Fruit fly (Drosophila melanogaster) whole organism, embryonic: Measurements from ENCODE around the gene goe.

ENCODE experiments used
- Aef1 ChIP-seq: fragments of 200-800 bp; sonication (Bioruptor generic); IDR thresholded peaks from 3 replicates; pipeline ENCODE4 v1.3.6; 2022; ENCODE audit warnings: missing biosample characterization, missing genetic modification characterization
- B-H1 ChIP-seq: fragments of 200-800 bp; sonication (Bioruptor generic); IDR thresholded peaks from 3 replicates; pipeline ENCODE4 v1.3.6; 2022; ENCODE audit warnings: missing biosample characterization, missing genetic modification characterization
- Bdp1 ChIP-seq: fragments of 200-800 bp; sonication (Bioruptor generic); optimal IDR thresholded peaks from 3 replicates; lab custom pipeline; 2016; ENCODE audit warnings: missing biosample characterization, missing genetic modification characterization
- CG10274 ChIP-seq: fragments of 200-800 bp; sonication (Bioruptor generic); optimal IDR thresholded peaks from 3 replicates; lab custom pipeline; 2017; ENCODE audit warnings: missing biosample characterization, mild to moderate bottlenecking, missing genetic modification characterization
- CG10979 ChIP-seq: fragments of 200-800 bp; sonication (Bioruptor generic); optimal IDR thresholded peaks from 2 replicates; lab custom pipeline; 2018; ENCODE audit warnings: missing biosample characterization, mild to moderate bottlenecking, missing genetic modification characterization, moderate library complexity
- CG11696 ChIP-seq: fragments of 200-800 bp; sonication (Bioruptor generic); IDR thresholded peaks from 2 replicates; pipeline ENCODE4 v1.3.6; 2022; ENCODE audit warnings: missing biosample characterization, missing genetic modification characterization
- CG1233 ChIP-seq: fragments of 200-800 bp; sonication (Bioruptor generic); optimal IDR thresholded peaks from 4 replicates; lab custom pipeline; 2018; ENCODE audit warnings: missing biosample characterization, mild to moderate bottlenecking, missing genetic modification characterization
- CG12744 ChIP-seq: fragments of 200-800 bp; sonication (Bioruptor generic); optimal IDR thresholded peaks from 2 replicates; lab custom pipeline; 2016; ENCODE audit warnings: missing biosample characterization, missing genetic modification characterization
- CG13775 ChIP-seq: fragments of 200-800 bp; sonication (Bioruptor generic); optimal IDR thresholded peaks from 3 replicates; lab custom pipeline; 2017; ENCODE audit warnings: missing biosample characterization, mild to moderate bottlenecking, missing genetic modification characterization
- CG15011 ChIP-seq: fragments of 200-800 bp; sonication (Bioruptor generic); optimal IDR thresholded peaks from 3 replicates; lab custom pipeline; 2018; ENCODE audit warnings: missing biosample characterization, mild to moderate bottlenecking, missing genetic modification characterization
- CG15269 ChIP-seq: fragments of 200-800 bp; sonication (Bioruptor generic); optimal IDR thresholded peaks from 2 replicates; lab custom pipeline; 2018; ENCODE audit warnings: missing biosample characterization, mild to moderate bottlenecking, missing genetic modification characterization, moderate library complexity
- CG15696 ChIP-seq: fragments of 200-800 bp; sonication (Bioruptor generic); optimal IDR thresholded peaks from 2 replicates; lab custom pipeline; 2019; ENCODE audit warnings: missing biosample characterization, mild to moderate bottlenecking, missing genetic modification characterization, moderate library complexity
- CG17361 ChIP-seq: fragments of 200-800 bp; sonication (Bioruptor generic); IDR thresholded peaks from 3 replicates; pipeline ENCODE4 v1.3.6; 2022; ENCODE audit warnings: missing biosample characterization, missing genetic modification characterization
- CG18599 ChIP-seq: fragments of 200-800 bp; sonication (Bioruptor generic); optimal IDR thresholded peaks from 3 replicates; lab custom pipeline; 2017; ENCODE audit warnings: missing biosample characterization, missing genetic modification characterization, mild to moderate bottlenecking, moderate library complexity, missing genetic modification reagents
- CG2202 ChIP-seq: fragments of 200-800 bp; sonication (Bioruptor generic); optimal IDR thresholded peaks from 2 replicates; lab custom pipeline; 2018; ENCODE audit warnings: missing biosample characterization, mild to moderate bottlenecking, missing genetic modification characterization
- CG31224 ChIP-seq: fragments of 200-800 bp; sonication (Bioruptor generic); IDR thresholded peaks from 2 replicates; pipeline ENCODE4 v1.3.6; 2022; ENCODE audit warnings: missing biosample characterization, missing genetic modification characterization
- CG31388 ChIP-seq: fragments of 200-800 bp; sonication (Bioruptor generic); optimal IDR thresholded peaks from 2 replicates; lab custom pipeline; 2016; ENCODE audit warnings: missing biosample characterization, missing genetic modification characterization
- CG5180 ChIP-seq: fragments of 200-800 bp; sonication (Bioruptor generic); optimal IDR thresholded peaks from 3 replicates; lab custom pipeline; 2017; ENCODE audit warnings: missing biosample characterization, missing genetic modification characterization, mild to moderate bottlenecking, moderate library complexity, missing genetic modification reagents
- CG5953 ChIP-seq: fragments of 200-800 bp; sonication (Bioruptor generic); IDR thresholded peaks from 2 replicates; pipeline ENCODE4 v1.3.6; 2022; ENCODE audit warnings: missing biosample characterization, missing genetic modification characterization
- CG6654 ChIP-seq: fragments of 200-800 bp; sonication (Bioruptor generic); optimal IDR thresholded peaks from 2 replicates; lab custom pipeline; 2017; ENCODE audit warnings: missing biosample characterization, mild to moderate bottlenecking, missing genetic modification characterization
- CG6683 ChIP-seq: fragments of 200-800 bp; sonication (Bioruptor generic); optimal IDR thresholded peaks from 2 replicates; lab custom pipeline; 2017; ENCODE audit warnings: missing biosample characterization, mild to moderate bottlenecking, missing genetic modification characterization, missing genetic modification reagents
- CG7987 ChIP-seq: fragments of 200-800 bp; sonication (Bioruptor generic); optimal IDR thresholded peaks from 2 replicates; lab custom pipeline; 2018; ENCODE audit warnings: missing biosample characterization, mild to moderate bottlenecking, missing genetic modification characterization, moderate library complexity
- CG8765 ChIP-seq: fragments of 200-800 bp; sonication (Bioruptor generic); IDR thresholded peaks from 2 replicates; pipeline ENCODE4 v1.3.6; 2022; ENCODE audit warnings: missing biosample characterization, missing genetic modification characterization
- CG9817 ChIP-seq: fragments of 200-800 bp; sonication (Bioruptor generic); optimal IDR thresholded peaks from 2 replicates; lab custom pipeline; 2018; ENCODE audit warnings: missing biosample characterization, mild to moderate bottlenecking, missing genetic modification characterization, moderate library complexity
- Chrac-16 ChIP-seq: fragments of 200-800 bp; sonication (Bioruptor generic); optimal IDR thresholded peaks from 3 replicates; lab custom pipeline; 2016; ENCODE audit warnings: missing biosample characterization, missing genetic modification characterization
- Eip74EF ChIP-seq, 2 experiments: fragments of 200-800 bp in 1 of 2; fragments of >200 bp in 1 of 2; sonication (Bioruptor generic) in 1 of 2; optimal IDR thresholded peaks; 2 replicates each; lab custom pipeline; 2017 to 2019; ENCODE audit warnings: missing biosample characterization in 2 of 2, missing genetic modification characterization in 2 of 2, mild to moderate bottlenecking in 1 of 2, moderate library complexity in 1 of 2
- H2.0 ChIP-seq: fragments of 200-800 bp; sonication (Bioruptor generic); IDR thresholded peaks from 2 replicates; pipeline ENCODE4 v1.3.6; 2022; ENCODE audit warnings: missing biosample characterization, missing genetic modification characterization
- HLHmδ ChIP-seq: fragments of 200-800 bp; sonication (Bioruptor generic); optimal IDR thresholded peaks from 2 replicates; lab custom pipeline; 2018; ENCODE audit warnings: missing biosample characterization, mild to moderate bottlenecking, missing genetic modification characterization, moderate library complexity
- Hr51 ChIP-seq, 2 experiments: fragments of 200-800 bp; sonication (Bioruptor generic); optimal IDR thresholded peaks; 2 replicates in 1 of 2; 3 replicates in 1 of 2; lab custom pipeline; 2016 to 2018; ENCODE audit warnings: missing biosample characterization in 2 of 2, missing genetic modification characterization in 2 of 2, mild to moderate bottlenecking in 1 of 2, moderate library complexity in 1 of 2
- Jarid2 ChIP-seq: fragments of 200-800 bp; sonication (Bioruptor generic); optimal IDR thresholded peaks from 3 replicates; lab custom pipeline; 2017; ENCODE audit warnings: mild to moderate bottlenecking, missing biosample characterization, missing genetic modification reagents, missing genetic modification characterization
- Lhr ChIP-seq: fragments of 200-800 bp; sonication (Bioruptor generic); optimal IDR thresholded peaks from 3 replicates; lab custom pipeline; 2017; ENCODE audit warnings: mild to moderate bottlenecking, missing biosample characterization, missing genetic modification reagents, missing genetic modification characterization
- Mes4 ChIP-seq: fragments of 200-800 bp; sonication (Bioruptor generic); optimal IDR thresholded peaks from 2 replicates; lab custom pipeline; 2016; ENCODE audit warnings: missing biosample characterization, missing genetic modification characterization
- Neu2 ChIP-seq: fragments of 200-800 bp; sonication (Bioruptor generic); optimal IDR thresholded peaks from 3 replicates; lab custom pipeline; 2016; ENCODE audit warnings: missing biosample characterization, missing genetic modification characterization, borderline replicate concordance
- Nf-YA ChIP-seq: fragments of 200-800 bp; sonication (Bioruptor generic); IDR thresholded peaks from 2 replicates; pipeline ENCODE4 v1.3.6; 2022; ENCODE audit warnings: missing biosample characterization, missing genetic modification characterization
- Rfx ChIP-seq: fragments of 200-800 bp; sonication (Bioruptor generic); IDR thresholded peaks from 2 replicates; pipeline ENCODE4 v1.3.6; 2022; ENCODE audit warnings: missing biosample characterization, missing genetic modification characterization
- Spps ChIP-seq: fragments of 200-800 bp; sonication (Bioruptor generic); optimal IDR thresholded peaks from 2 replicates; lab custom pipeline; 2018; ENCODE audit warnings: missing biosample characterization, mild to moderate bottlenecking, missing genetic modification characterization
- gcm2 ChIP-seq: fragments of 200-800 bp; sonication (Bioruptor generic); optimal IDR thresholded peaks from 2 replicates; lab custom pipeline; 2016; ENCODE audit warnings: missing biosample characterization, missing genetic modification characterization
- kni ChIP-seq: fragments of 200-800 bp; sonication (Bioruptor generic); optimal IDR thresholded peaks from 3 replicates; lab custom pipeline; 2017; ENCODE audit warnings: mild to moderate bottlenecking, missing biosample characterization, missing genetic modification reagents, missing genetic modification characterization
- lola ChIP-seq, 3 experiments: fragments of >200 bp in 2 of 3; fragments of 200-800 bp in 1 of 3; sonication (Bioruptor generic) in 1 of 3; optimal IDR thresholded peaks; 2 replicates each; lab custom pipeline; 2017 to 2019; ENCODE audit warnings: missing biosample characterization in 3 of 3, missing genetic modification characterization in 3 of 3, mild to moderate bottlenecking in 1 of 3, moderate library complexity in 1 of 3
- oc ChIP-seq: fragments of 200-800 bp; sonication (Bioruptor generic); optimal IDR thresholded peaks from 2 replicates; lab custom pipeline; 2018; ENCODE audit warnings: missing biosample characterization, mild to moderate bottlenecking, missing genetic modification characterization, moderate library complexity
- odd ChIP-seq: fragments of 200-800 bp; sonication (Bioruptor generic); optimal IDR thresholded peaks from 2 replicates; lab custom pipeline; 2017; ENCODE audit warnings: missing biosample characterization, mild to moderate bottlenecking, missing genetic modification characterization
- slou ChIP-seq: fragments of 200-800 bp; sonication (Bioruptor generic); optimal IDR thresholded peaks from 3 replicates; lab custom pipeline; 2016; ENCODE audit warnings: missing biosample characterization, missing genetic modification characterization
- ssp ChIP-seq: fragments of 200-800 bp; sonication (Bioruptor generic); IDR thresholded peaks from 2 replicates; pipeline ENCODE4 v1.3.6; 2022; ENCODE audit warnings: missing biosample characterization, missing genetic modification characterization
- tap ChIP-seq: fragments of 200-800 bp; optimal IDR thresholded peaks from 3 replicates; lab custom pipeline; 2019; ENCODE audit warnings: missing biosample characterization, mild to moderate bottlenecking, missing genetic modification characterization, moderate library complexity
- toy ChIP-seq: fragments of 200-800 bp; sonication (Bioruptor generic); IDR thresholded peaks from 2 replicates; pipeline ENCODE4 v1.3.6; 2022; ENCODE audit warnings: missing biosample characterization, missing genetic modification characterization
- trh ChIP-seq: fragments of 200-800 bp; sonication (Bioruptor generic); optimal IDR thresholded peaks from 2 replicates; lab custom pipeline; 2016; ENCODE audit warnings: missing biosample characterization, missing genetic modification characterization
- tup ChIP-seq: fragments of 200-800 bp; sonication (Bioruptor generic); optimal IDR thresholded peaks from 2 replicates; lab custom pipeline; 2016; ENCODE audit warnings: missing biosample characterization, mild to moderate bottlenecking, missing genetic modification characterization, moderate library complexity

goe gene

dm6 chrX:16750712-16751578, 765 bp downstream of the goe start (continued):
- TF ChIP-seq B-H1 (GFP tag; lab: Robert Waterston, UW) (peak; percentile 11; the same call in 1 of the 3 replicates), CG9817 (tag; lab: Kevin White, UChicago) (peak; percentile 56), CG10979 (tag; lab: Kevin White, UChicago) (peak; percentile 86), CG15011 (GFP tag; lab: Kevin White, UChicago) (peak; percentile 56), CG17361 (peak; percentile 79), CG6683 (GFP tag; lab: Kevin White, UChicago) (peak; percentile 35), CG31224 (GFP tag; lab: Robert Waterston, UW) (0 out of 2 replicates have a peak, but pooled peaks have one; percentile 20), kni (GFP tag; lab: Kevin White, UChicago) (peak; percentile 66), toy (no peak), ssp (no peak), Nf-YA (GFP tag; lab: Robert Waterston, UW) (no peak), CG10274 (GFP tag; lab: Kevin White, UChicago) (peak; percentile 29), CG31388 (GFP tag; lab: Kevin White, UChicago) (no peak), Mes4 (no peak), CG15269 (peak; percentile 81), lola (GFP tag; optimal IDR thresholded peaks at IDR 0.05; lab: Kevin White, UChicago) (peak in 1 of 3 experiments; percentile 85), odd (peak; percentile 82), CG12744 (GFP tag; lab: Kevin White, UChicago) (peak; percentile 5), gcm2 (GFP tag; lab: Kevin White, UChicago) (no peak), slou (GFP tag; lab: Kevin White, UChicago) (peak; percentile 18), Rfx (GFP tag; lab: Robert Waterston, UW) (peak; percentile 70), tap (tag; lab: Kevin White, UChicago) (peak; percentile 75), CG6654 (GFP tag; lab: Kevin White, UChicago) (peak; percentile 54), trh (GFP tag; lab: Kevin White, UChicago) (no peak), CG11696 (GFP tag; lab: Robert Waterston, UW) (peak; percentile 15; the same call in 1 of the 2 replicates), Aef1 (no peak), Eip74EF (GFP tag; optimal IDR thresholded peaks at IDR 0.05; lab: Kevin White, UChicago) (peak in 1 of 2 experiments; percentile 72), Chrac-16 (GFP tag; lab: Kevin White, UChicago) (peak; percentile 59), Lhr (GFP tag; lab: Kevin White, UChicago) (peak; percentile 29), Neu2 (GFP tag; lab: Kevin White, UChicago) (no peak), oc (peak; percentile 37), CG15696 (tag; lab: Kevin White, UChicago) (peak; percentile 83), CG2202 (tag; lab: Kevin White, UChicago) (peak; percentile 35), CG7987 (GFP tag; lab: Kevin White, UChicago) (peak; percentile 2), H2.0 (GFP tag; lab: Robert Waterston, UW) (peak; percentile 60; the same call in 1 of the 2 replicates), CG5953 (no peak), CG18599 (GFP tag; lab: Kevin White, UChicago) (peak; percentile 77), Bdp1 (GFP tag; lab: Kevin White, UChicago) (peak; percentile 30), Hr51 (GFP tag; optimal IDR thresholded peaks at IDR 0.05; lab: Kevin White, UChicago) (peak in 1 of 2 experiments; percentile 81), Jarid2 (GFP tag; lab: Kevin White, UChicago) (no peak), Spps (tag; lab: Kevin White, UChicago) (peak; percentile 63), CG8765 (GFP tag; lab: Robert Waterston, UW) (no peak), tup (GFP tag; lab: Kevin White, UChicago) (peak; percentile 0), CG13775 (peak; percentile 70), CG1233 (GFP tag; lab: Kevin White, UChicago) (peak; percentile 63), HLHmδ (GFP tag; lab: Kevin White, UChicago) (no peak), CG5180 (peak; percentile 57)
